Worm (Caenorhabditis elegans) whole organism, L3 larva: ENCODE results near the gene dot-1.4.

ENCODE experiments used
- R02D3.7 ChIP-seq: fragments of 150-350 bp; optimal IDR thresholded peaks from 2 replicates; lab custom pipeline; 2014; ENCODE audit warnings: missing biosample characterization, missing genetic modification characterization
- ZK546.5 ChIP-seq: sonication (generic microtip); optimal IDR thresholded peaks from 2 replicates; lab custom pipeline; 2017; ENCODE audit warnings: missing biosample characterization, missing genetic modification characterization
- aly-2 ChIP-seq: fragments of 150-350 bp; optimal IDR thresholded peaks from 2 replicates; lab custom pipeline; 2014; ENCODE audit warnings: missing biosample characterization, missing genetic modification characterization
- ama-1 ChIP-seq: fragments of 150-350 bp; optimal IDR thresholded peaks from 2 replicates; lab custom pipeline; 2018
- ceh-16 ChIP-seq: sonication (generic microtip); optimal IDR thresholded peaks from 2 replicates; lab custom pipeline; 2017; ENCODE audit warnings: missing biosample characterization, missing genetic modification characterization
- egl-27 ChIP-seq: sonication (generic microtip); optimal IDR thresholded peaks from 4 replicates; lab custom pipeline; 2017; ENCODE audit warnings: missing biosample characterization, missing genetic modification reagents, missing genetic modification characterization
- egl-5 ChIP-seq: fragments of 150-350 bp; optimal IDR thresholded peaks from 2 replicates; lab custom pipeline; 2017; ENCODE audit warnings: missing biosample characterization, missing genetic modification reagents, missing genetic modification characterization, inconsistent platforms
- elt-1 ChIP-seq: fragments of 150-350 bp; optimal IDR thresholded peaks from 2 replicates; lab custom pipeline; 2014; ENCODE audit warnings: missing biosample characterization, missing genetic modification characterization
- elt-2 ChIP-seq: sonication (generic microtip); optimal IDR thresholded peaks from 2 replicates; lab custom pipeline; 2016; ENCODE audit warnings: missing genetic modification reagents, mild to moderate bottlenecking, missing genetic modification characterization, missing compliant biosample characterization
- elt-3 ChIP-seq, 3 experiments: fragments of 150-350 bp in 1 of 3; sonication (generic microtip) in 2 of 3; optimal IDR thresholded peaks; 2 replicates in 2 of 3; 4 replicates in 1 of 3; lab custom pipeline; 2014 to 2017; ENCODE audit warnings: missing biosample characterization in 3 of 3, missing genetic modification characterization in 3 of 3
- eor-1 ChIP-seq, 2 experiments: fragments of 150-350 bp; optimal IDR thresholded peaks; 2 replicates each; lab custom pipeline; 2014 to 2018; ENCODE audit warnings: missing biosample characterization in 2 of 2, missing genetic modification characterization in 2 of 2
- fkh-2 ChIP-seq: fragments of 150-350 bp; optimal IDR thresholded peaks from 2 replicates; lab custom pipeline; 2014; ENCODE audit warnings: missing biosample characterization, missing genetic modification reagents, missing genetic modification characterization
- fos-1 ChIP-seq: fragments of 150-350 bp; optimal IDR thresholded peaks from 2 replicates; lab custom pipeline; 2014; ENCODE audit warnings: missing biosample characterization, missing genetic modification characterization
- hmg-11 ChIP-seq: sonication (generic microtip); optimal IDR thresholded peaks from 2 replicates; lab custom pipeline; 2016; ENCODE audit warnings: missing genetic modification characterization, missing compliant biosample characterization
- jun-1 ChIP-seq: fragments of 150-350 bp; optimal IDR thresholded peaks from 2 replicates; lab custom pipeline; 2014; ENCODE audit warnings: missing biosample characterization, missing genetic modification reagents, missing genetic modification characterization
- lin-39 ChIP-seq: fragments of 150-350 bp; optimal IDR thresholded peaks from 2 replicates; lab custom pipeline; 2018; ENCODE audit warnings: missing biosample characterization, missing genetic modification reagents, missing genetic modification characterization
- lsy-12 ChIP-seq: sonication (generic microtip); optimal IDR thresholded peaks from 2 replicates; lab custom pipeline; 2016; ENCODE audit warnings: mild to moderate bottlenecking, missing genetic modification characterization, missing compliant biosample characterization
- mdl-1 ChIP-seq: fragments of 150-350 bp; optimal IDR thresholded peaks from 2 replicates; lab custom pipeline; 2014; ENCODE audit warnings: missing biosample characterization, missing genetic modification characterization
- mml-1 ChIP-seq: fragments of 150-350 bp; sonication (generic microtip); optimal IDR thresholded peaks from 3 replicates; lab custom pipeline; 2014; ENCODE audit warnings: missing biosample characterization, missing genetic modification characterization
- nfya-1 ChIP-seq: sonication (generic microtip); optimal IDR thresholded peaks from 2 replicates; lab custom pipeline; 2017; ENCODE audit warnings: missing genetic modification characterization, mild to moderate bottlenecking, missing compliant biosample characterization, antibody characterized with exemption, moderate library complexity; ENCODE audit not compliant: insufficient read depth
- nhr-12 ChIP-seq: fragments of 150-350 bp; optimal IDR thresholded peaks from 2 replicates; lab custom pipeline; 2014; ENCODE audit warnings: missing biosample characterization, missing genetic modification characterization
- nhr-237 ChIP-seq: fragments of 150-350 bp; optimal IDR thresholded peaks from 2 replicates; lab custom pipeline; 2014; ENCODE audit warnings: missing biosample characterization, missing genetic modification characterization
- nhr-25 ChIP-seq: sonication (generic microtip); optimal IDR thresholded peaks from 2 replicates; lab custom pipeline; 2017; ENCODE audit warnings: missing biosample characterization, missing genetic modification characterization
- nhr-43 ChIP-seq: sonication (generic microtip); optimal IDR thresholded peaks from 2 replicates; lab custom pipeline; 2016; ENCODE audit warnings: mild to moderate bottlenecking, missing genetic modification characterization, missing compliant biosample characterization; ENCODE audit not compliant: poor library complexity, severe bottlenecking
- nhr-67 ChIP-seq: fragments of 150-350 bp; optimal IDR thresholded peaks from 2 replicates; lab custom pipeline; 2014; ENCODE audit warnings: missing biosample characterization, missing genetic modification characterization
- nhr-76 ChIP-seq: fragments of 150-350 bp; sonication (generic microtip); optimal IDR thresholded peaks from 5 replicates; lab custom pipeline; 2014; ENCODE audit warnings: missing biosample characterization, missing genetic modification characterization
- nhr-77 ChIP-seq: fragments of 150-350 bp; optimal IDR thresholded peaks from 2 replicates; lab custom pipeline; 2014; ENCODE audit warnings: missing biosample characterization, missing genetic modification characterization
- pha-4 ChIP-seq: fragments of 150-350 bp; optimal IDR thresholded peaks from 2 replicates; lab custom pipeline; 2014; ENCODE audit warnings: missing biosample characterization, missing genetic modification reagents, missing genetic modification characterization
- pqm-1 ChIP-seq: fragments of 150-350 bp; optimal IDR thresholded peaks from 2 replicates; lab custom pipeline; 2017; ENCODE audit warnings: missing biosample characterization, missing genetic modification characterization, inconsistent platforms
- sea-2 ChIP-seq: fragments of 150-350 bp; sonication (generic microtip); optimal IDR thresholded peaks from 4 replicates; lab custom pipeline; 2014; ENCODE audit warnings: missing biosample characterization, missing genetic modification reagents, missing genetic modification characterization
- skn-1 ChIP-seq: fragments of 150-350 bp; optimal IDR thresholded peaks from 2 replicates; lab custom pipeline; 2014; ENCODE audit warnings: missing biosample characterization, missing genetic modification characterization
- snpc-4 ChIP-seq: fragments of 150-350 bp; optimal IDR thresholded peaks from 2 replicates; lab custom pipeline; 2014; ENCODE audit warnings: missing biosample characterization, missing genetic modification characterization
- tbx-2 ChIP-seq: sonication (generic microtip); optimal IDR thresholded peaks from 2 replicates; lab custom pipeline; 2016; ENCODE audit warnings: mild to moderate bottlenecking, missing genetic modification characterization, missing compliant biosample characterization
- unc-62 ChIP-seq: fragments of 150-350 bp; sonication (generic microtip); optimal IDR thresholded peaks from 4 replicates; lab custom pipeline; 2014; ENCODE audit warnings: missing biosample characterization, missing genetic modification reagents, missing genetic modification characterization
- zag-1 ChIP-seq: fragments of 150-350 bp; optimal IDR thresholded peaks from 2 replicates; lab custom pipeline; 2014; ENCODE audit warnings: missing biosample characterization, missing genetic modification characterization
- ztf-11 ChIP-seq: fragments of 150-350 bp; optimal IDR thresholded peaks from 2 replicates; lab custom pipeline; 2014; ENCODE audit warnings: missing biosample characterization, missing genetic modification characterization

dot-1.4 gene

DNA sequence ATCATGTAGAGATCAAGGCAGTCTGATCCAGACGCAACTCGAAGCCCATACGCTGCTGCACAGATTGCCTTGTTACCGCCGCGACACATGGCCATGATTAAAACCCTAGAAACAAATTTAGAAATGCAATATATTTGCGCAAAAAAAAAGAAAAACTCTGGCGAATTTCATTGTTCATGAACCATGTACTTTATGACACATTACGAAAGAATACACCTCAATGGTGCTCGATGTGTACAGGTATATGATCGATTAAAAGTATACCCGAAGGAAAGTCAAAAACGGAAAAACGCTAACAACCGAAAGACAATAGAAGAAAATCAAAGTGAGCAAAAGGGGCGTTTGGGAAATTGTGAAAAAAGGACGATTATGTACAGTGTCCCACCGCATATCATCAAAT is 39.1 kb downstream of the dot-1.4 start, which contains the start of gene Y62H9A.8:
Y62H9A.8 (minus strand) TSS at position 101 of the 400 bp plus-strand sequence.
- TF ChIP-seq nhr-237 (tag; lab: Kevin White, UChicago) (no peak), mdl-1 (tag; lab: Kevin White, UChicago) (no peak), skn-1 (tag; lab: Kevin White, UChicago) (no peak), elt-3 (tag; optimal IDR thresholded peaks at IDR 0.05; lab: Kevin White, UChicago) (no peak), elt-1 (no peak), pha-4 (tag; lab: Kevin White, UChicago) (no peak), nfya-1 (tag; lab: Kevin White, UChicago) (no peak), hmg-11 (tag; lab: Kevin White, UChicago) (no peak), elt-2 (tag; lab: Kevin White, UChicago) (no peak), aly-2 (no peak), egl-27 (no peak), fos-1 (tag; lab: Kevin White, UChicago) (no peak), nhr-12 (tag; lab: Kevin White, UChicago) (no peak), nhr-43 (tag; lab: Kevin White, UChicago) (no peak), ama-1 (lab: Kevin White, UChicago) (no peak), nhr-25 (tag; lab: Kevin White, UChicago) (no peak), fkh-2 (tag; lab: Kevin White, UChicago) (no peak), nhr-67 (tag; lab: Kevin White, UChicago) (no peak), mml-1 (no peak), zag-1 (tag; lab: Kevin White, UChicago) (no peak)

DNA sequence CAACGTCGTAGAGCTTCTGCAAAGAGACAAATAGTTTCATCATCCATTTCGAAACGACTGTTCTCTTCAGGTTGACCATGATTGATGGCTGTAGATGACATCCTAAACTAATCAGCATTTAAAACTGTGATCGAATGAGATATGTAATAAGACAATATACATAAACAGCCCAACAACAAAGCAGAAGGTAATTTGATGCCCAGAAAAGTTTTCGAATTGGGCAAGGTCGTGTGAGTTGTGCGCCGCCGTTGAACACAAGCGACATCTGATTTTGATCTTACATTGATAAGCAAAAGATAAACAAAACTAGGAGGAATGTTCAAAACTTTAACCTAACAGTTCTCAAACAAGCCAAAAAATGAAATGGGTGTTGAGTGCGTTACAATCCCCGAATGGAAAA is 45.9 kb downstream of the dot-1.4 start, which contains the start of gene Y62H9A.7:
Y62H9A.7 (minus strand) TSS at position 101 of the 400 bp plus-strand sequence.
- no peak for TF ChIP-seq mdl-1 (tag; lab: Kevin White, UChicago)
- no peak for TF ChIP-seq unc-62 (GFP tag; lab: Kevin White, UChicago)
- TF ChIP-seq elt-3 (tag; optimal IDR thresholded peaks at IDR 0.05; lab: Kevin White, UChicago): no peak
- no peak for TF ChIP-seq jun-1 (tag; lab: Kevin White, UChicago)
- no peak for TF ChIP-seq pha-4 (tag; lab: Kevin White, UChicago)
- TF ChIP-seq pqm-1 (tag; lab: Kevin White, UChicago): no peak
- no peak for TF ChIP-seq nhr-77 (tag; lab: Kevin White, UChicago)
- TF ChIP-seq snpc-4 (tag; lab: Kevin White, UChicago): no peak
- TF ChIP-seq aly-2: no peak
- no peak for TF ChIP-seq nfya-1 (tag; lab: Kevin White, UChicago)
- no peak for TF ChIP-seq egl-27
- no peak for TF ChIP-seq lsy-12 (tag; lab: Kevin White, UChicago)
- no peak for TF ChIP-seq R02D3.7
- TF ChIP-seq ama-1 (lab: Kevin White, UChicago): no peak
- TF ChIP-seq elt-2 (tag; lab: Kevin White, UChicago): no peak
- TF ChIP-seq nhr-76 (tag; lab: Kevin White, UChicago): no peak
- no peak for TF ChIP-seq mml-1

DNA sequence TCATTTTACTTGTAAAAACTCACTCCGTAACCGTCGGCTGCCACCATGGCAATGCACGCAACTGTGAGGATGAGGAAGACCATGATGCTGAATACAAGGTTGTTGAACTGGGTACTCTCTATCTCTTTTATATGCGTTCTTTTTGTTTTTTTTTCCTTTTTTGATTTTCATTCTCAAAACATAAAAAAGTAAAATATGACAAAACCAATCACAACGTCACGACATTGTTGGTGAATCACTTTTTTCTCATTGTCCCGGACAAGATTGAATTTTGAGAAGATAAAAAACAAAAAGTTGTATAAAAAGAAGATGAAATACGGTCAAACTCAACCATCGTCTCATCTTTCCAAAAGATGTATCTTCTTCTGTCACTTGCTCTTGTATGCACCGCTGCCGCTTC is 48.7 kb downstream of the dot-1.4 start, which contains the start of the genes Y62H9A.5 and ule-5:
Y62H9A.5 (minus strand) TSS at position 101 of the 400 bp plus-strand sequence.
ule-5 (plus strand) TSS at position 328 of the 400 bp plus-strand sequence.
- TF ChIP-seq tbx-2 (tag; lab: Kevin White, UChicago) (no peak), nfya-1 (tag; lab: Kevin White, UChicago) (no peak), eor-1 (tag; optimal IDR thresholded peaks at IDR 0.05; lab: Kevin White, UChicago) (no peak), nhr-12 (tag; lab: Kevin White, UChicago) (no peak), sea-2 (GFP tag; lab: Kevin White, UChicago) (no peak), egl-5 (tag; lab: Kevin White, UChicago) (no peak), elt-2 (tag; lab: Kevin White, UChicago) (no peak), ama-1 (lab: Kevin White, UChicago) (no peak), elt-3 (tag; optimal IDR thresholded peaks at IDR 0.05; lab: Kevin White, UChicago) (no peak), elt-1 (no peak), nhr-76 (tag; lab: Kevin White, UChicago) (no peak), egl-27 (no peak), mml-1 (no peak), aly-2 (no peak), unc-62 (GFP tag; lab: Kevin White, UChicago) (no peak)

DNA sequence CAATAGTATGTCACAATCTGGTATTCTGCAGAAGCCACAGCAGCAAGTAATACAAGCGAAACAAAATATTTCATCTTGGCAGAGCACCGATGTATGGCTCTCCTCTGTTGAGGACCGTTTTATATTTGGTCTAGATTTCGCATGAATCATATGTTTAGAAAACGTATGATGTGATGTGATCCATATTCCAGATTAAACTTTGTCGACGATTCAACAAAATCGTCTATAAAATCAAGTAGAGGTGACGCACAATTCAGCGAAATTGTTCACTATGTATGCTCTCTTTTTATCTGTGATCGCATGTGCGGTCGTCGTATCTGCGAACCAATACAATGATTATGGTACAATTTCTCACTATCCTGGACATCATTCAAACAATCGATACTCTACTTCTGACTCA is 51.6 kb downstream of the dot-1.4 start, which contains the start of the genes Y62H9A.3 and Y62H9A.4:
Y62H9A.3 (minus strand) TSS at position 101 of the 400 bp plus-strand sequence.
Y62H9A.4 (plus strand) TSS at position 256 of the 400 bp plus-strand sequence.
- TF ChIP-seq elt-3 (tag; optimal IDR thresholded peaks at IDR 0.05; lab: Kevin White, UChicago) (no peak), nhr-43 (tag; lab: Kevin White, UChicago) (no peak), nhr-76 (tag; lab: Kevin White, UChicago) (no peak), ztf-11 (tag; lab: Kevin White, UChicago) (no peak), ZK546.5 (no peak), fkh-2 (tag; lab: Kevin White, UChicago) (no peak), lin-39 (no peak), ama-1 (lab: Kevin White, UChicago) (no peak), ceh-16 (tag; lab: Kevin White, UChicago) (no peak), nhr-67 (tag; lab: Kevin White, UChicago) (no peak), jun-1 (tag; lab: Kevin White, UChicago) (no peak), elt-1 (no peak), nfya-1 (tag; lab: Kevin White, UChicago) (no peak)
